Fruit fly (Drosophila melanogaster): ENCODE data around the gene TrpRS-m.

TrpRS-m gene

dm6 chr3L:17802107-17802506 is 47.4 kb upstream of the TrpRS-m start, which contains the start of gene NUCB1 (continued):
- peak; percentile 36; the same call in 1 of the 2 replicates for TF ChIP-seq Awh (GFP tag; IDR thresholded peaks at IDR 0.05)
- peak; percentile 15 for TF ChIP-seq Camta (GFP tag; optimal IDR thresholded peaks at IDR 0.05)
- TF ChIP-seq CG4730 (GFP tag; IDR thresholded peaks at IDR 0.05), result no peak
- TF ChIP-seq nerfin-1 (tag; optimal IDR thresholded peaks at IDR 0.05), result peak; percentile 80
- TF ChIP-seq HLH3B (GFP tag; IDR thresholded peaks at IDR 0.05), result no peak
- no peak for TF ChIP-seq CG11560 (tag; IDR thresholded peaks at IDR 0.05)
- TF ChIP-seq NK7.1 (GFP tag; optimal IDR thresholded peaks at IDR 0.05), result no peak
- TF ChIP-seq scrt (GFP tag; optimal IDR thresholded peaks at IDR 0.05), result no peak
- peak; percentile 20 for TF ChIP-seq pb (GFP tag; optimal IDR thresholded peaks at IDR 0.05)
- 0 out of 2 replicates have a peak, but pooled peaks have one; percentile 22 for TF ChIP-seq CG16779 (GFP tag; IDR thresholded peaks at IDR 0.05)
- no peak for TF ChIP-seq CG13894 (tag; optimal IDR thresholded peaks at IDR 0.05)
- TF ChIP-seq Dip3 (GFP tag; optimal IDR thresholded peaks at IDR 0.05), result peak; percentile 43
- peak; percentile 16 for TF ChIP-seq bab2 (GFP tag; optimal IDR thresholded peaks at IDR 0.05)
- TF ChIP-seq Doc2 (GFP tag; IDR thresholded peaks at IDR 0.05), result no peak
- TF ChIP-seq disco-r (GFP tag; optimal IDR thresholded peaks at IDR 0.05), result peak; percentile 26
- peak; percentile 19 for TF ChIP-seq Hr3 (GFP tag; optimal IDR thresholded peaks at IDR 0.05)
- TF ChIP-seq HmgZ (tag; optimal IDR thresholded peaks at IDR 0.05), result peak; percentile 83
- peak; percentile 27 for TF ChIP-seq tup (GFP tag; optimal IDR thresholded peaks at IDR 0.05)
- peak; percentile 82 for TF ChIP-seq trem (tag; optimal IDR thresholded peaks at IDR 0.05)
- peak; percentile 45 for TF ChIP-seq BEAF-32 (GFP tag; optimal IDR thresholded peaks at IDR 0.05)
- peak; percentile 15 for TF ChIP-seq CG10654 (GFP tag; optimal IDR thresholded peaks at IDR 0.05)
- peak; percentile 40 for TF ChIP-seq ind (GFP tag; optimal IDR thresholded peaks at IDR 0.05)
- no peak for TF ChIP-seq crc (GFP tag; optimal IDR thresholded peaks at IDR 0.05)
- peak; percentile 46 for TF ChIP-seq zen (tag; optimal IDR thresholded peaks at IDR 0.05)
- peak in 1 of 2 experiments; percentile 22 for TF ChIP-seq Hr51 (GFP tag; optimal IDR thresholded peaks at IDR 0.05)
- peak; percentile 12 for TF ChIP-seq Mad (GFP tag; optimal IDR thresholded peaks at IDR 0.05)
- TF ChIP-seq pum (GFP tag; optimal IDR thresholded peaks at IDR 0.05), result peak; percentile 5
- TF ChIP-seq CG15269 (tag; optimal IDR thresholded peaks at IDR 0.05), result no peak
- peak; percentile 48; the same call in 1 of the 3 replicates for TF ChIP-seq Opbp (GFP tag; IDR thresholded peaks at IDR 0.05; ENCODE audit: partially characterized antibody)
- peak; percentile 7 for TF ChIP-seq CG7786 (GFP tag; optimal IDR thresholded peaks at IDR 0.05)
- TF ChIP-seq bcd (GFP tag; optimal IDR thresholded peaks at IDR 0.05), result peak; percentile 40
- TF ChIP-seq Sry-δ (GFP tag; optimal IDR thresholded peaks at IDR 0.05), result peak; percentile 41
- TF ChIP-seq pita (GFP tag; optimal IDR thresholded peaks at IDR 0.05), result peak; percentile 72
- TF ChIP-seq CG6813 (GFP tag; optimal IDR thresholded peaks at IDR 0.05), result peak; percentile 16
- TF ChIP-seq Dbx (GFP tag; IDR thresholded peaks at IDR 0.05), result peak; percentile 69; the same call in 2 of the 3 replicates
- peak; percentile 12 for TF ChIP-seq CrebB (tag; optimal IDR thresholded peaks at IDR 0.05)
- TF ChIP-seq Meics (GFP tag; optimal IDR thresholded peaks at IDR 0.05), result peak; percentile 23
- peak; percentile 5 for TF ChIP-seq Antp (GFP tag; optimal IDR thresholded peaks at IDR 0.05)
- peak; percentile 49 for TF ChIP-seq zfh2 (GFP tag; optimal IDR thresholded peaks at IDR 0.05)
- peak; percentile 82 for TF ChIP-seq Xbp1 (GFP tag; optimal IDR thresholded peaks at IDR 0.05)
- TF ChIP-seq Rfx (GFP tag; IDR thresholded peaks at IDR 0.05), result peak; percentile 68
- peak; percentile 64 for TF ChIP-seq mam (GFP tag; optimal IDR thresholded peaks at IDR 0.05)
- TF ChIP-seq CG3163 (GFP tag; optimal IDR thresholded peaks at IDR 0.05), result peak; percentile 18
- peak; percentile 12 for TF ChIP-seq Atf-2 (GFP tag; optimal IDR thresholded peaks at IDR 0.05)
- TF ChIP-seq CG3847 (GFP tag; IDR thresholded peaks at IDR 0.05), result peak; percentile 80
- TF ChIP-seq CG12659 (GFP tag; optimal IDR thresholded peaks at IDR 0.05), result peak; percentile 63
- peak; percentile 3 for TF ChIP-seq tin (GFP tag; optimal IDR thresholded peaks at IDR 0.05)
- TF ChIP-seq CG4328 (GFP tag; optimal IDR thresholded peaks at IDR 0.05), result no peak
- TF ChIP-seq inv (GFP tag; IDR thresholded peaks at IDR 0.05; ENCODE audit: partially characterized antibody), result no peak
- peak; percentile 93 for TF ChIP-seq MESR4 (GFP tag; optimal IDR thresholded peaks at IDR 0.05)
